Worm (Caenorhabditis elegans) whole organism, L4 larva: ENCODE data around the gene sip-1.

Source experiments
- D1046.2 ChIP-seq: fragments of 200-800 bp; sonication (Bioruptor generic); IDR thresholded peaks from 2 replicates; pipeline ENCODE4 v1.3.6; 2022; ENCODE audit warnings: missing genetic modification characterization, missing compliant biosample characterization
- F37D6.2 ChIP-seq: sonication (generic microtip); optimal IDR thresholded peaks from 2 replicates; lab custom pipeline; 2016; ENCODE audit warnings: mild to moderate bottlenecking, missing genetic modification characterization, missing compliant biosample characterization
- F49E8.2 ChIP-seq: sonication (generic microtip); optimal IDR thresholded peaks from 2 replicates; lab custom pipeline; 2016; ENCODE audit warnings: missing compliant biosample characterization, mild to moderate bottlenecking, missing genetic modification characterization, borderline replicate concordance
- T20F7.1 ChIP-seq: fragments of 200-800 bp; sonication (Bioruptor generic); optimal IDR thresholded peaks from 2 replicates; lab custom pipeline; 2018; ENCODE audit warnings: mild to moderate bottlenecking, missing genetic modification characterization, missing compliant biosample characterization
- Y5F2A.4 ChIP-seq: fragments of 200-800 bp; sonication (Bioruptor generic); optimal IDR thresholded peaks from 2 replicates; lab custom pipeline; 2018; ENCODE audit warnings: mild to moderate bottlenecking, missing genetic modification characterization, missing compliant biosample characterization
- ZK546.5 ChIP-seq, 2 experiments: sonication (generic microtip); optimal IDR thresholded peaks; 2 replicates each; lab custom pipeline; 2017; ENCODE audit warnings: missing biosample characterization in 2 of 2, missing genetic modification characterization in 2 of 2
- aha-1 ChIP-seq: fragments of 150-350 bp; peaks from one replicate; lab custom pipeline; 2014; ENCODE audit warnings: missing biosample characterization, missing genetic modification characterization
- aly-2 ChIP-seq: sonication (generic microtip); optimal IDR thresholded peaks from 2 replicates; lab custom pipeline; 2018; ENCODE audit warnings: missing biosample characterization, missing genetic modification characterization
- arid-1 ChIP-seq: fragments of 200-800 bp; sonication (Bioruptor generic); conservative IDR thresholded peaks from 2 replicates; pipeline ENCODE4 v1.3.6; 2022; ENCODE audit warnings: missing genetic modification reagents, missing genetic modification characterization, missing compliant biosample characterization
- ceh-20 ChIP-seq: fragments of 200-800 bp; sonication (Bioruptor generic); IDR thresholded peaks from 2 replicates; pipeline ENCODE4 v1.3.6; 2022; ENCODE audit warnings: missing genetic modification reagents, missing genetic modification characterization, missing compliant biosample characterization
- ceh-28 ChIP-seq: fragments of 150-350 bp; optimal IDR thresholded peaks from 2 replicates; lab custom pipeline; 2014; ENCODE audit warnings: missing biosample characterization, missing genetic modification reagents, missing genetic modification characterization
- ceh-32 ChIP-seq: sonication (generic microtip); optimal IDR thresholded peaks from 2 replicates; lab custom pipeline; 2016; ENCODE audit warnings: mild to moderate bottlenecking, missing genetic modification characterization, missing compliant biosample characterization; ENCODE audit not compliant: poor library complexity
- ceh-44 ChIP-seq: fragments of 200-800 bp; sonication (Bioruptor generic); IDR thresholded peaks from 2 replicates; pipeline ENCODE4 v1.3.6; 2022; ENCODE audit warnings: missing genetic modification reagents, missing genetic modification characterization, missing compliant biosample characterization
- ceh-62 ChIP-seq: sonication (generic microtip); optimal IDR thresholded peaks from 2 replicates; lab custom pipeline; 2017; ENCODE audit warnings: missing biosample characterization, missing genetic modification characterization
- daf-16 ChIP-seq, 3 experiments: sonication (generic microtip); optimal IDR thresholded peaks; 2 replicates each; lab custom pipeline; 2016 to 2017; ENCODE audit warnings: missing genetic modification characterization in 3 of 3, missing genetic modification reagents in 3 of 3, mild to moderate bottlenecking in 2 of 3, missing compliant biosample characterization in 2 of 3, missing biosample characterization in 1 of 3, moderate library complexity in 1 of 3
- dmd-6 ChIP-seq: fragments of 200-800 bp; sonication (Bioruptor generic); IDR thresholded peaks from 2 replicates; pipeline ENCODE4 v1.3.6; 2022; ENCODE audit warnings: missing genetic modification reagents, missing genetic modification characterization, missing compliant biosample characterization
- dpl-1 ChIP-seq: fragments of 150-350 bp; optimal IDR thresholded peaks from 2 replicates; lab custom pipeline; 2014; ENCODE audit warnings: missing biosample characterization, missing genetic modification reagents, missing genetic modification characterization
- dve-1 ChIP-seq: sonication (generic microtip); optimal IDR thresholded peaks from 2 replicates; lab custom pipeline; 2017; ENCODE audit warnings: antibody characterized with exemption, mild to moderate bottlenecking, missing genetic modification characterization, missing compliant biosample characterization; ENCODE audit not compliant: insufficient read depth
- egl-43 ChIP-seq: fragments of 200-800 bp; sonication (Bioruptor generic); IDR thresholded peaks from 2 replicates; pipeline ENCODE4 v1.3.6; 2022; ENCODE audit warnings: missing genetic modification reagents, missing genetic modification characterization, missing compliant biosample characterization
- hif-1 ChIP-seq, 2 experiments: sonication (generic microtip); optimal IDR thresholded peaks; 2 replicates each; lab custom pipeline; 2016 to 2017; ENCODE audit warnings: missing compliant biosample characterization in 2 of 2, missing genetic modification characterization in 2 of 2, missing genetic modification reagents in 2 of 2, missing genotype in 2 of 2, mild to moderate bottlenecking in 1 of 2
- hlh-11 ChIP-seq: fragments of 200-800 bp; sonication (Bioruptor generic); optimal IDR thresholded peaks from 2 replicates; lab custom pipeline; 2018; ENCODE audit warnings: mild to moderate bottlenecking, missing genetic modification characterization, missing compliant biosample characterization
- hlh-30 ChIP-seq: sonication (generic microtip); optimal IDR thresholded peaks from 2 replicates; lab custom pipeline; 2017; ENCODE audit warnings: antibody characterized with exemption, mild to moderate bottlenecking, missing genetic modification characterization, missing compliant biosample characterization; ENCODE audit not compliant: insufficient read depth
- hmg-1.1 ChIP-seq: fragments of 200-800 bp; sonication (Bioruptor generic); IDR thresholded peaks from 2 replicates; pipeline ENCODE4 v1.3.6; 2022; ENCODE audit warnings: missing genetic modification reagents, missing genetic modification characterization, missing compliant biosample characterization
- lim-7 ChIP-seq: fragments of 200-800 bp; sonication (Bioruptor generic); IDR thresholded peaks from 2 replicates; pipeline ENCODE4 v1.3.6; 2022; ENCODE audit warnings: missing genetic modification characterization, missing compliant biosample characterization
- lin-15B ChIP-seq: fragments of 150-350 bp; sonication (generic microtip); optimal IDR thresholded peaks from 3 replicates; lab custom pipeline; 2014; ENCODE audit warnings: missing biosample characterization, missing genetic modification characterization
- lin-38 ChIP-seq: fragments of 200-800 bp; sonication (Bioruptor generic); IDR thresholded peaks from 2 replicates; pipeline ENCODE4 v1.3.6; 2022; ENCODE audit warnings: missing genetic modification reagents, missing genetic modification characterization, missing compliant biosample characterization
- lir-3 ChIP-seq: sonication (generic microtip); optimal IDR thresholded peaks from 2 replicates; lab custom pipeline; 2016; ENCODE audit warnings: mild to moderate bottlenecking, missing genetic modification characterization, missing compliant biosample characterization
- lsy-2 ChIP-seq, 2 experiments: fragments of 150-350 bp in 1 of 2; sonication (generic microtip) in 1 of 2; optimal IDR thresholded peaks; 2 replicates each; lab custom pipeline; 2014 to 2017; ENCODE audit warnings: missing biosample characterization in 2 of 2, missing genetic modification characterization in 2 of 2
- mep-1 ChIP-seq: fragments of 150-350 bp; sonication (generic microtip); optimal IDR thresholded peaks from 3 replicates; lab custom pipeline; 2014; ENCODE audit warnings: missing biosample characterization, missing genetic modification characterization
- mes-2 ChIP-seq: sonication (generic microtip); optimal IDR thresholded peaks from 2 replicates; lab custom pipeline; 2016; ENCODE audit warnings: missing genotype, mild to moderate bottlenecking, missing genetic modification characterization, missing compliant biosample characterization; ENCODE audit not compliant: poor library complexity, severe bottlenecking
- mxl-3 ChIP-seq: fragments of 200-800 bp; sonication (Bioruptor generic); optimal IDR thresholded peaks from 2 replicates; lab custom pipeline; 2018; ENCODE audit warnings: mild to moderate bottlenecking, missing genetic modification characterization, missing compliant biosample characterization
- nhr-10 ChIP-seq: fragments of 150-350 bp; optimal IDR thresholded peaks from 2 replicates; lab custom pipeline; 2014; ENCODE audit warnings: missing biosample characterization, missing genetic modification characterization
- nhr-102 ChIP-seq: sonication (generic microtip); optimal IDR thresholded peaks from 2 replicates; lab custom pipeline; 2016; ENCODE audit warnings: mild to moderate bottlenecking, missing genetic modification characterization, moderate library complexity, missing compliant biosample characterization
- nhr-28 ChIP-seq: fragments of 150-350 bp; optimal IDR thresholded peaks from 2 replicates; lab custom pipeline; 2014; ENCODE audit warnings: missing biosample characterization, missing genetic modification characterization
- nhr-42 ChIP-seq: fragments of 200-800 bp; sonication (Bioruptor generic); IDR thresholded peaks from 2 replicates; pipeline ENCODE4 v1.3.6; 2022; ENCODE audit warnings: missing genetic modification characterization, missing compliant biosample characterization
- nhr-6 ChIP-seq: fragments of 150-350 bp; optimal IDR thresholded peaks from 2 replicates; lab custom pipeline; 2014; ENCODE audit warnings: missing biosample characterization, missing genetic modification characterization
- nhr-77 ChIP-seq: fragments of 150-350 bp; optimal IDR thresholded peaks from 2 replicates; lab custom pipeline; 2014; ENCODE audit warnings: missing biosample characterization, missing genetic modification characterization
- pha-4 ChIP-seq, 2 experiments: fragments of 150-350 bp in 1 of 2; fragments of 200-800 bp in 1 of 2; sonication (Bioruptor generic) in 1 of 2; IDR thresholded peaks in 1 of 2; optimal IDR thresholded peaks in 1 of 2; 2 replicates each; pipeline versions ENCODE4 v1.3.6 to Lab custom; 2014 to 2022; ENCODE audit warnings: missing genetic modification characterization in 2 of 2, missing genetic modification reagents in 2 of 2, missing biosample characterization in 1 of 2, missing compliant biosample characterization in 1 of 2
- rbr-2 ChIP-seq: sonication (generic microtip); optimal IDR thresholded peaks from 2 replicates; lab custom pipeline; 2016; ENCODE audit warnings: missing genotype, missing genetic modification characterization, missing compliant biosample characterization
- saeg-2 ChIP-seq: fragments of 200-800 bp; sonication (Bioruptor generic); IDR thresholded peaks from 2 replicates; pipeline ENCODE4 v1.3.6; 2022; ENCODE audit warnings: missing genetic modification reagents, missing genetic modification characterization, missing compliant biosample characterization
- snpc-4 ChIP-seq: fragments of 150-350 bp; optimal IDR thresholded peaks from 2 replicates; lab custom pipeline; 2014; ENCODE audit warnings: missing biosample characterization, missing genetic modification characterization
- spr-1 ChIP-seq: sonication (generic microtip); optimal IDR thresholded peaks from 2 replicates; lab custom pipeline; 2016; ENCODE audit warnings: mild to moderate bottlenecking, missing genetic modification characterization, missing compliant biosample characterization
- tag-97 ChIP-seq: fragments of 200-800 bp; sonication (Bioruptor generic); IDR thresholded peaks from 2 replicates; pipeline ENCODE4 v1.3.6; 2022; ENCODE audit warnings: missing genetic modification characterization, missing compliant biosample characterization
- unc-130 ChIP-seq: sonication (generic microtip); optimal IDR thresholded peaks from 2 replicates; lab custom pipeline; 2016; ENCODE audit warnings: missing genetic modification reagents, missing genetic modification characterization, missing compliant biosample characterization
- zag-1 ChIP-seq: fragments of 150-350 bp; optimal IDR thresholded peaks from 2 replicates; lab custom pipeline; 2014; ENCODE audit warnings: missing biosample characterization, missing genetic modification characterization
- zip-2 ChIP-seq: fragments of 150-350 bp; optimal IDR thresholded peaks from 2 replicates; lab custom pipeline; 2014; ENCODE audit warnings: missing biosample characterization, missing genetic modification characterization
- ztf-7 ChIP-seq: fragments of 150-350 bp; optimal IDR thresholded peaks from 2 replicates; lab custom pipeline; 2014; ENCODE audit warnings: missing biosample characterization, missing genetic modification characterization

The sip-1 gene

DNA sequence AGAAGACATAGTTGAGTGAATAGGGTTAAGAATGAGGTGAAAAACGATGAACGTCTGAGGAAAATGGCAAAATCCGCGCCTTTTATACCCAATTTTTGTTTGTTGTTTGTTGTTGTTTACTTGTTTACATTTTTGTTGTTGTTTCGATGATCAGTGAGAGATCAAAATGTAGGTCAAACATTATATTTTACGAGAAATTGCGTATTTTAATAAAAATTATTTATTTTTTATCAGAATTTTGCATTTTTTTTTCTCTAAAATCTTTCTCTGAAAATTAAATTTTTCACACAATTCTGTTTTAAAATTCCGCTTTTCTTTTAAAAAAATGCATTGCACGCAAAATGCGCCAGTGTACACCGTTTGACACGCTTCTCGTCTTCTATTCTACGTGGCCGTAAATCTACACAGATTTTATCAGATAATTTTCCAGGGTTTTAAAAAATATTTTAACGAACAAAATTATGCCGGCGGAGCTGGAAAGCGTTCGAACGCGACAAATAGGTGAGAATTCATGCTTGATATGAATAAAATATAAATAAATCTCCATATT, at the start of gene sip-1, which contains the start of gene sly-1:
TSS of gene sip-1 (minus strand) at position 103 of the 550 bp plus-strand sequence.
TSS of gene sly-1 (plus strand) at position 360 of the 550 bp plus-strand sequence.
- TF ChIP-seq ceh-44 (GFP tag; lab: Robert Waterston, UW) (no peak), lim-7 (no peak), hmg-1.1 (GFP tag; lab: Robert Waterston, UW) (peak; percentile 55), Y5F2A.4 (no peak), spr-1 (peak; percentile 40), tag-97 (GFP tag; lab: Robert Waterston, UW) (no peak), snpc-4 (tag; lab: Kevin White, UChicago) (no peak), lin-15B (tag; lab: Kevin White, UChicago) (peak; percentile 50), ZK546.5 (tag; optimal IDR thresholded peaks at IDR 0.05; lab: Kevin White, UChicago) (no peak), F37D6.2 (tag; lab: Kevin White, UChicago) (peak; percentile 19), mes-2 (tag; lab: Kevin White, UChicago) (peak; percentile 83), dve-1 (tag; lab: Kevin White, UChicago) (peak; percentile 88), daf-16 (GFP tag; optimal IDR thresholded peaks at IDR 0.05; lab: Kevin White, UChicago) (no peak), daf-16 (tag; optimal IDR thresholded peaks at IDR 0.05; lab: Kevin White, UChicago) (peak; percentile 47), dmd-6 (GFP tag; lab: Robert Waterston, UW) (peak; percentile 27; the same call in 1 of the 2 replicates), nhr-6 (tag; lab: Kevin White, UChicago) (peak; percentile 81), mxl-3 (no peak), zip-2 (peak; percentile 33), pha-4 (GFP tag; IDR thresholded peaks at IDR 0.05; lab: Robert Waterston, UW) (no peak), pha-4 (tag; optimal IDR thresholded peaks at IDR 0.05; lab: Kevin White, UChicago) (peak; percentile 37), ztf-7 (tag; lab: Kevin White, UChicago) (peak; percentile 53), saeg-2 (GFP tag; lab: Robert Waterston, UW) (no peak), ceh-32 (no peak), nhr-28 (peak; percentile 69), lir-3 (tag; lab: Kevin White, UChicago) (no peak), hif-1 (tag; optimal IDR thresholded peaks at IDR 0.05; lab: Kevin White, UChicago) (peak in 1 of 2 experiments; percentile 42), hlh-30 (peak; percentile 80), ceh-20 (no peak), T20F7.1 (GFP tag; lab: Kevin White, UChicago) (peak; percentile 72), nhr-42 (GFP tag; lab: Robert Waterston, UW) (no peak), lin-38 (GFP tag; lab: Robert Waterston, UW) (peak; percentile 90), nhr-77 (tag; lab: Kevin White, UChicago) (peak; percentile 66), D1046.2 (GFP tag; lab: Robert Waterston, UW) (no peak), F49E8.2 (no peak), hlh-11 (tag; lab: Kevin White, UChicago) (peak; percentile 54), nhr-102 (peak; percentile 70), nhr-10 (tag; lab: Kevin White, UChicago) (no peak), unc-130 (GFP tag; lab: Kevin White, UChicago) (peak; percentile 25), rbr-2 (tag; lab: Kevin White, UChicago) (peak; percentile 75), ceh-28 (tag; lab: Kevin White, UChicago) (no peak), dpl-1 (GFP tag; lab: Kevin White, UChicago) (peak; percentile 94), aha-1 (tag; lab: Kevin White, UChicago) (peak; percentile 78), zag-1 (tag; lab: Kevin White, UChicago) (no peak), lsy-2 (tag; optimal IDR thresholded peaks at IDR 0.05; lab: Kevin White, UChicago) (peak in 1 of 2 experiments; percentile 92), ceh-62 (tag; lab: Kevin White, UChicago) (no peak), egl-43 (no peak), aly-2 (tag; lab: Kevin White, UChicago) (no peak), arid-1 (GFP tag; lab: Robert Waterston, UW) (no peak; the same call in 1 of the 2 replicates), mep-1 (tag; lab: Kevin White, UChicago) (peak; percentile 83)
